Worm (Caenorhabditis elegans) whole organism, L1 larva: ENCODE results near the gene ubxn-3.

ENCODE experiments used
- aha-1 ChIP-seq: fragments of 150-350 bp; optimal IDR thresholded peaks from 2 replicates; lab custom pipeline; 2014; ENCODE audit warnings: missing biosample characterization, missing genetic modification characterization
- aly-2 ChIP-seq: fragments of 150-350 bp; optimal IDR thresholded peaks from 2 replicates; lab custom pipeline; 2014; ENCODE audit warnings: missing biosample characterization, missing genetic modification characterization
- blmp-1 ChIP-seq: fragments of 150-350 bp; optimal IDR thresholded peaks from 2 replicates; lab custom pipeline; 2014; ENCODE audit warnings: missing biosample characterization, missing genetic modification characterization
- ceh-63 ChIP-seq: fragments of 200-800 bp; sonication (Bioruptor generic); optimal IDR thresholded peaks from 2 replicates; lab custom pipeline; 2018; ENCODE audit warnings: mild to moderate bottlenecking, missing genetic modification characterization, missing compliant biosample characterization
- ceh-8 ChIP-seq: fragments of 200-800 bp; sonication (Bioruptor generic); optimal IDR thresholded peaks from 2 replicates; lab custom pipeline; 2018; ENCODE audit warnings: mild to moderate bottlenecking, missing genetic modification characterization, moderate library complexity, missing compliant biosample characterization
- ces-1 ChIP-seq: fragments of 150-350 bp; optimal IDR thresholded peaks from 2 replicates; lab custom pipeline; 2014; ENCODE audit warnings: missing biosample characterization, missing genetic modification reagents, missing genetic modification characterization
- efl-1 ChIP-seq, 4 experiments: fragments of 150-350 bp; optimal IDR thresholded peaks in 3 of 4; peaks in 1 of 4; 1 replicate in 1 of 4; 2 replicates in 3 of 4; lab custom pipeline; 2014; ENCODE audit warnings: missing biosample characterization in 2 of 4, missing genetic modification characterization in 2 of 4, missing genetic modification reagents in 2 of 4
- efl-3 ChIP-seq: fragments of 200-800 bp; sonication (Bioruptor generic); optimal IDR thresholded peaks from 2 replicates; lab custom pipeline; 2018; ENCODE audit warnings: mild to moderate bottlenecking, missing genetic modification characterization, missing compliant biosample characterization
- fkh-10 ChIP-seq: sonication (generic microtip); optimal IDR thresholded peaks from 2 replicates; lab custom pipeline; 2017; ENCODE audit warnings: missing biosample characterization, missing genetic modification reagents, missing genetic modification characterization
- fkh-8 ChIP-seq: sonication (generic microtip); optimal IDR thresholded peaks from 2 replicates; lab custom pipeline; 2016; ENCODE audit warnings: mild to moderate bottlenecking, missing genetic modification characterization, missing compliant biosample characterization
- fos-1 ChIP-seq: fragments of 150-350 bp; optimal IDR thresholded peaks from 2 replicates; lab custom pipeline; 2014; ENCODE audit warnings: missing biosample characterization, missing genetic modification characterization
- grh-1 ChIP-seq: fragments of 200-800 bp; sonication (Bioruptor generic); IDR thresholded peaks from 2 replicates; pipeline ENCODE4 v1.3.6; 2022; ENCODE audit warnings: missing genetic modification reagents, missing genetic modification characterization, missing compliant biosample characterization
- hlh-17 ChIP-seq: fragments of 200-800 bp; sonication (Bioruptor generic); optimal IDR thresholded peaks from 2 replicates; lab custom pipeline; 2018; ENCODE audit warnings: missing genetic modification characterization, mild to moderate bottlenecking, missing compliant biosample characterization, moderate library complexity, borderline replicate concordance
- hlh-4 ChIP-seq: sonication (generic microtip); optimal IDR thresholded peaks from 2 replicates; lab custom pipeline; 2016; ENCODE audit warnings: mild to moderate bottlenecking, missing genetic modification characterization, missing compliant biosample characterization
- hpl-2 ChIP-seq: fragments of 150-350 bp; optimal IDR thresholded peaks from 2 replicates; lab custom pipeline; 2014; ENCODE audit warnings: missing biosample characterization, missing genetic modification reagents, missing genetic modification characterization
- irx-1 ChIP-seq: sonication (generic microtip); optimal IDR thresholded peaks from 2 replicates; lab custom pipeline; 2016; ENCODE audit warnings: missing genetic modification characterization, missing compliant biosample characterization
- lin-15B ChIP-seq: fragments of 150-350 bp; sonication (generic microtip); optimal IDR thresholded peaks from 3 replicates; lab custom pipeline; 2014; ENCODE audit warnings: missing biosample characterization, missing genetic modification characterization
- lin-39 ChIP-seq: fragments of 150-350 bp; optimal IDR thresholded peaks from 2 replicates; lab custom pipeline; 2014; ENCODE audit warnings: missing biosample characterization, missing genetic modification reagents, missing genetic modification characterization
- lsy-2 ChIP-seq, 2 experiments: fragments of 150-350 bp; optimal IDR thresholded peaks; 2 replicates each; lab custom pipeline; 2014; ENCODE audit warnings: missing biosample characterization in 2 of 2, missing genetic modification characterization in 2 of 2
- mab-9 ChIP-seq: fragments of 200-800 bp; sonication (Bioruptor generic); IDR thresholded peaks from 2 replicates; pipeline ENCODE4 v1.3.6; 2022; ENCODE audit warnings: missing genetic modification reagents, missing genetic modification characterization, missing compliant biosample characterization
- mdl-1 ChIP-seq, 2 experiments: fragments of 150-350 bp; optimal IDR thresholded peaks; 2 replicates each; lab custom pipeline; 2014 to 2017; ENCODE audit warnings: missing biosample characterization in 2 of 2, missing genetic modification characterization in 2 of 2, inconsistent platforms in 1 of 2
- mef-2 ChIP-seq: fragments of 150-350 bp; optimal IDR thresholded peaks from 2 replicates; lab custom pipeline; 2014; ENCODE audit warnings: missing biosample characterization, missing genetic modification characterization
- nhr-12 ChIP-seq: sonication (generic microtip); optimal IDR thresholded peaks from 2 replicates; lab custom pipeline; 2017; ENCODE audit warnings: missing biosample characterization, missing genetic modification characterization
- nhr-20 ChIP-seq: sonication (generic microtip); optimal IDR thresholded peaks from 2 replicates; lab custom pipeline; 2016; ENCODE audit warnings: mild to moderate bottlenecking, missing genetic modification characterization, missing compliant biosample characterization
- pag-3 ChIP-seq: sonication (generic microtip); optimal IDR thresholded peaks from 2 replicates; lab custom pipeline; 2017; ENCODE audit warnings: missing genetic modification characterization, mild to moderate bottlenecking, missing compliant biosample characterization, antibody characterized with exemption, borderline replicate concordance; ENCODE audit not compliant: insufficient read depth
- pax-3 ChIP-seq: fragments of 200-800 bp; sonication (Bioruptor generic); optimal IDR thresholded peaks from 2 replicates; lab custom pipeline; 2018; ENCODE audit warnings: mild to moderate bottlenecking, missing genetic modification characterization, moderate library complexity, missing compliant biosample characterization
- rnt-1 ChIP-seq: sonication (generic microtip); optimal IDR thresholded peaks from 2 replicates; lab custom pipeline; 2016; ENCODE audit warnings: mild to moderate bottlenecking, missing genetic modification characterization, moderate library complexity, missing compliant biosample characterization
- snpc-4 ChIP-seq: fragments of 150-350 bp; optimal IDR thresholded peaks from 2 replicates; lab custom pipeline; 2014; ENCODE audit warnings: missing biosample characterization, missing genetic modification characterization
- snu-23 ChIP-seq: sonication (generic microtip); optimal IDR thresholded peaks from 2 replicates; lab custom pipeline; 2016; ENCODE audit warnings: missing genetic modification characterization, missing compliant biosample characterization
- sptf-1 ChIP-seq: fragments of 150-350 bp; optimal IDR thresholded peaks from 2 replicates; lab custom pipeline; 2014; ENCODE audit warnings: missing biosample characterization, missing genetic modification characterization
- swsn-7 ChIP-seq: sonication (generic microtip); optimal IDR thresholded peaks from 2 replicates; lab custom pipeline; 2016; ENCODE audit warnings: missing genetic modification characterization, missing compliant biosample characterization
- tlp-1 ChIP-seq: fragments of 150-350 bp; optimal IDR thresholded peaks from 2 replicates; lab custom pipeline; 2014; ENCODE audit warnings: missing biosample characterization, missing genetic modification characterization
- unc-130 ChIP-seq: fragments of 150-350 bp; optimal IDR thresholded peaks from 2 replicates; lab custom pipeline; 2017; ENCODE audit warnings: missing biosample characterization, missing genetic modification characterization, inconsistent platforms
- xbp-1 ChIP-seq: sonication (generic microtip); optimal IDR thresholded peaks from 2 replicates; lab custom pipeline; 2016; ENCODE audit warnings: missing genetic modification characterization, missing compliant biosample characterization
- zag-1 ChIP-seq: fragments of 150-350 bp; optimal IDR thresholded peaks from 2 replicates; lab custom pipeline; 2014; ENCODE audit warnings: missing biosample characterization, missing genetic modification characterization
- zip-4 ChIP-seq: fragments of 200-800 bp; sonication (Bioruptor generic); optimal IDR thresholded peaks from 2 replicates; lab custom pipeline; 2018; ENCODE audit warnings: mild to moderate bottlenecking, missing genetic modification characterization, moderate library complexity, missing compliant biosample characterization
- ztf-11 ChIP-seq, 2 experiments: sonication (generic microtip); optimal IDR thresholded peaks; 2 replicates each; lab custom pipeline; 2016 to 2017; ENCODE audit warnings: missing genetic modification characterization in 2 of 2, missing biosample characterization in 1 of 2, missing compliant biosample characterization in 1 of 2

The ubxn-3 gene

DNA sequence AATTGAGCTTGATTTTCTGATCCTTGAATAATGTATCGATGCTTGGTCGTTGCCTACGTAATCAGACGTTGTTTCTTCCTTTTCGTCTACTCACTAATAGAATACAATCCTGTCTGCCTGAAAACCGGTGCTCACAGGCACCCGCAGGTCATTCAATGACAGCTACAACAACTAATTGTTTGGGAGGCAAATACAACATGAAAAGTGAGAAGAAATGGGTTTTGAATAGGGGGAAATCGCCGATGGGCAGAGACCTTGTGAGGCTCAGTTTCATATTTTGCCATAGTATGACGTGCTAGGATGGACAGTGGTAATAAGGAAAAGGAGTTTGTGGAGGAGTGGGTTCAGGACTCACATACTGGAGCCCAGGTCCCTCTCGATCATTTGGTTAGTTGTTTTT is 23.8 kb downstream of the ubxn-3 start, which contains the start of gene chs-2:
Gene chs-2 (plus strand): TSS at position 301 of the 400 bp plus-strand sequence.
- TF ChIP-seq lsy-2 (tag; optimal IDR thresholded peaks at IDR 0.05; lab: Kevin White, UChicago) (no peak), efl-1 (optimal IDR thresholded peaks at IDR 0.05; lab: Kevin White, UChicago) (no peak), efl-1 (GFP tag; optimal IDR thresholded peaks at IDR 0.05 in 1 of 2; lab: Kevin White, UChicago) (peak in 1 of 2 experiments; percentile 52), efl-3 (GFP tag; lab: Kevin White, UChicago) (no peak), nhr-12 (no peak), blmp-1 (no peak), ces-1 (GFP tag; lab: Kevin White, UChicago) (no peak), rnt-1 (tag; lab: Kevin White, UChicago) (no peak)

DNA sequence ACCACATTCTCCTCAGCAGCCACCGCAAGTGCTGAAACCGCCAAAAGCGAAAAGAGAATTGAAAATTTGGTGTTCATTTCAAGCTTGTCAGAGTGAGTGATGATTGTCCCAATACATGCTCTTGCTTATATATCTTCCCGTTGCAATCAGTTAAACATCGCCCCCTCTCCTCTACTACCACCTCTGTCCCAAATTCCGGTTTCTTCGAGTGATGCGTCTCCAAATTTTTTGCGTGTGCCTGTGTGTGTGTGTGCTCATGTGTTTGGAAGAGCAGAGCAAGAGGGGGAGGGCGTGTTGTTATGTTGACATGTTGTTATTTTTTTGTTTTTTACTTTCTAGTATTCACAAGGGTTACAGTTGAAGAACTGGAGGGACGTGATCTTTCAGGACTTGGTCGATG is 26.0 kb downstream of the ubxn-3 start, which contains the start of gene abu-11:
Gene abu-11 (minus strand): TSS at position 101 of the 400 bp plus-strand sequence.
- no peak for TF ChIP-seq ztf-11 (tag; optimal IDR thresholded peaks at IDR 0.05; lab: Kevin White, UChicago)
- no peak for TF ChIP-seq ceh-8
- no peak for TF ChIP-seq mab-9
- TF ChIP-seq mdl-1 (tag; optimal IDR thresholded peaks at IDR 0.05; lab: Kevin White, UChicago), result no peak
- TF ChIP-seq lsy-2 (tag; optimal IDR thresholded peaks at IDR 0.05; lab: Kevin White, UChicago), result no peak
- no peak for TF ChIP-seq aly-2 (tag; lab: Kevin White, UChicago)
- TF ChIP-seq nhr-12, result no peak
- TF ChIP-seq xbp-1 (tag; lab: Kevin White, UChicago), result no peak

DNA sequence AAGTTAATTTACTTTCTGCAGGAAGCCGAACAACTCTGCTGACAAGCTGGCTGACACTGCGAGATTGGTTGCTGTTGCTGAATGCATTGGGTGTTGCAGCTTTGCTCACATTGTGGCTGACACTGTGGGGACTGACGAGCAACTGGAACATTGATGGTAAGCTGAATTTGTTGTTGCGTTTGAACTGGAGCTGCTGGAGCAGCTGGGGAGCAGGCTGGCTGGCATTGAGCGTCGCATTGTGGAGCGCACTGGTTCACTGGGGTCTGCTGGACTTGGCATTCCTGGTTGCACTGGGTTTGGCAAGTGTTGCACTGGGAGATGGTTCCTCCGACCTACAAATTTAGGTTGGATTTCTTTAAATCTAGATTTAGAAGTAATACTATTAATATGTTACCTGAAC is 27.9 kb downstream of the ubxn-3 start:
- no peak for TF ChIP-seq zag-1 (tag; lab: Kevin White, UChicago)
- TF ChIP-seq nhr-20 (tag; lab: Kevin White, UChicago), result no peak
- no peak for TF ChIP-seq tlp-1 (tag; lab: Kevin White, UChicago)
- no peak for TF ChIP-seq ceh-63 (GFP tag; lab: Kevin White, UChicago)
- no peak for TF ChIP-seq pag-3 (tag; lab: Kevin White, UChicago)
- TF ChIP-seq hlh-17 (GFP tag; lab: Kevin White, UChicago), result no peak
- TF ChIP-seq aha-1 (tag; lab: Kevin White, UChicago), result no peak

DNA sequence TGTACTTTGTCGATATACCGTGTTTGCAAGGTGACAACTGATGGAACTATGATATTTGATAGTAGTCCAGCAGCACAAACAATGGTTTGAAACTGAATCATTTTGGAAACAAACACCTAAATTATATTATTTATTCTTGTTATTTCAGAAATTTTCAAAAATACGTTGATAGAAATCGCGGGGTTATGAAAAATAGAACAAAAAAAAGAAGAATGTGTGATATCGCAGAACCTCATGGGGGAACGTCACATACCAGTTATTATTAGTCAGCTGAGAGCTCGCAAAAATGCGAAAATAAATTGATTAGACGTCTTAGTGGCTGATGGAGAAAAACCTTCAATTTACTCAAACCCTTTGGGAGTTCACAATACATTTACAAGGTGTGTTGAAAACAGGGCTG is 31.5 kb downstream of the ubxn-3 start, which contains the start of gene T01D1.5:
Gene T01D1.5 (minus strand): TSS at position 101 of the 400 bp plus-strand sequence.
- TF ChIP-seq fkh-8 (tag; lab: Kevin White, UChicago) (no peak), swsn-7 (tag; lab: Kevin White, UChicago) (no peak), efl-1 (optimal IDR thresholded peaks at IDR 0.05; lab: Kevin White, UChicago) (no peak), efl-1 (GFP tag; optimal IDR thresholded peaks at IDR 0.05 in 1 of 2; lab: Kevin White, UChicago) (peak in 1 of 2 experiments; percentile 6), zag-1 (tag; lab: Kevin White, UChicago) (no peak)
- TF ChIP-seq, all 84 proteins: peak for 1

DNA sequence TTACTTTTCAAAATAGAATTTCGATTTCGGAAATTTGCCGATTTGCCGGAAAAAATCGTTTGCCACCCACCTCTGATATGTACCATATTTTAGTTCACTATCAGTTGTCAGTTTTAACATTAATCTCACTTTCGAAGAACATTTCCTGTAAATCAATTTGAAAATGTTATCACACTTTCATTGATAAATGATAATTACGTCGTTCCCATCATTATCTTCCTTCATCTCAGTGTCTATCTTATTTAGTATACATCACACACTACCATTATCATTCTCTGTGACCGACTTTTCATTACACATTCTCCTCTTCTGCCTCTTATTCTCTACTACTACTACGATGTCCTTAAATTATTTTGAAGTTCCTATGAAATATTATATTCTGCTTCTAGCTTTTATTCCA is 34.0 kb downstream of the ubxn-3 start, which contains the start of gene T01D1.8:
Gene T01D1.8 (plus strand): TSS at position 236 of the 400 bp plus-strand sequence.
- TF ChIP-seq hlh-4 (tag; lab: Kevin White, UChicago), result no peak
- no peak for TF ChIP-seq aha-1 (tag; lab: Kevin White, UChicago)
- TF ChIP-seq blmp-1, result peak; percentile 66

DNA sequence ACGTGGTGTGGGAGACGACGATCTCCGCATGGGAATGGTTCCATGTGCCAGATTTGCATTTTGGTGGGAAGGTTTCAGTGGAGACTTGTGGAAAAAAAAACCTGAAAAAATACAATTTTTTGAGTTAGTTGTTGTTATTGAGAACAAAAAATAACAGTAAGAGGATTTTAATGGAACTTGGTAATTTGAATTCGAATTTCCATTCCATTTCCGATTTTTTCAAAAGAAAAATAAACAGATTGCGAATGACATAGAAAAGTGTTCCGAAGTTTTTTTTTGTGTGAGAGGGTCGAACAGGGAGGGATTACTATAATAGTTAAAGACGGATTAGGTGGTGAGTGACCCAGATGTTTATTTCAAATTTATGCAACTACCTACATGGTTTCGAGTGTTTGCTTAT is 41.5 kb downstream of the ubxn-3 start, which contains the start of gene T01D1.4:
Gene T01D1.4 (minus strand): TSS at position 101 of the 400 bp plus-strand sequence.
- TF ChIP-seq hpl-2 (no peak), lin-15B (tag; lab: Kevin White, UChicago) (no peak), ceh-8 (no peak), rnt-1 (tag; lab: Kevin White, UChicago) (no peak), mef-2 (tag; lab: Kevin White, UChicago) (no peak), pax-3 (no peak), hlh-17 (GFP tag; lab: Kevin White, UChicago) (no peak), ztf-11 (tag; optimal IDR thresholded peaks at IDR 0.05; lab: Kevin White, UChicago) (no peak), zip-4 (GFP tag; lab: Kevin White, UChicago) (no peak), fos-1 (tag; lab: Kevin White, UChicago) (no peak), irx-1 (tag; lab: Kevin White, UChicago) (no peak), lsy-2 (tag; optimal IDR thresholded peaks at IDR 0.05; lab: Kevin White, UChicago) (no peak), unc-130 (no peak), sptf-1 (tag; lab: Kevin White, UChicago) (no peak), snpc-4 (tag; lab: Kevin White, UChicago) (no peak), grh-1 (no peak), fkh-10 (no peak), snu-23 (GFP tag; lab: Kevin White, UChicago) (no peak), ces-1 (GFP tag; lab: Kevin White, UChicago) (no peak), lin-39 (tag; lab: Kevin White, UChicago) (no peak)
